Fruit fly (Drosophila melanogaster): ENCODE results near the gene cdi.

cdi gene

dm6 chr3R:18999906-19000451, 94.1 kb downstream of the cdi start:
- TF ChIP-seq insv (optimal IDR thresholded peaks at IDR 0.05) (no peak), psq (optimal IDR thresholded peaks at IDR 0.05) (no peak), ttk (optimal IDR thresholded peaks at IDR 0.05) (no peak), Myc (optimal IDR thresholded peaks at IDR 0.05) (no peak), h (optimal IDR thresholded peaks at IDR 0.05) (no peak), Sin3A (optimal IDR thresholded peaks at IDR 0.05) (no peak)

dm6 chr3R:18998370-18998769, 95.7 kb downstream of the cdi start:
- no peak for TF ChIP-seq psq (optimal IDR thresholded peaks at IDR 0.05)
- TF ChIP-seq insv (optimal IDR thresholded peaks at IDR 0.05), result no peak
- TF ChIP-seq Myc (optimal IDR thresholded peaks at IDR 0.05), result no peak
- no peak for TF ChIP-seq Sin3A (optimal IDR thresholded peaks at IDR 0.05)
- no peak for TF ChIP-seq h (optimal IDR thresholded peaks at IDR 0.05)
- TF ChIP-seq ttk (optimal IDR thresholded peaks at IDR 0.05), result no peak

- TF ChIP-seq psq (optimal IDR thresholded peaks at IDR 0.05) (no peak), Sin3A (optimal IDR thresholded peaks at IDR 0.05) (no peak), insv (optimal IDR thresholded peaks at IDR 0.05) (no peak), Myc (optimal IDR thresholded peaks at IDR 0.05) (no peak)
Observed at dm6 chr3R:18997388-18998287, 96.4 kb downstream of the cdi start.

- TF ChIP-seq insv (optimal IDR thresholded peaks at IDR 0.05) (no peak), psq (optimal IDR thresholded peaks at IDR 0.05) (no peak), Sin3A (optimal IDR thresholded peaks at IDR 0.05) (no peak), ttk (optimal IDR thresholded peaks at IDR 0.05) (no peak), Myc (optimal IDR thresholded peaks at IDR 0.05) (no peak), h (optimal IDR thresholded peaks at IDR 0.05) (no peak)
Observed at dm6 chr3R:18995556-18996272, 98.4 kb downstream of the cdi start.

All from Kc167 (cell line).